Worm (Caenorhabditis elegans) whole organism, L1 larva: Measurements from ENCODE around the gene C01B10.3.
"Not testable (repeated sequence)": the region's sequence is repeated elsewhere in the genome, so short reads cannot be mapped to it uniquely, and the experiment has no call there.

Source experiments
- C34B4.2 ChIP-seq: sonication (generic microtip); optimal IDR thresholded peaks from 2 replicates; lab custom pipeline; 2017; ENCODE audit warnings: mild to moderate bottlenecking, missing genetic modification characterization, missing compliant biosample characterization
- blmp-1 ChIP-seq: fragments of 150-350 bp; optimal IDR thresholded peaks from 2 replicates; lab custom pipeline; 2014; ENCODE audit warnings: missing biosample characterization, missing genetic modification characterization
- ceh-82 ChIP-seq, 3 experiments: fragments of 150-350 bp in 1 of 3; sonication (generic microtip) in 2 of 3; optimal IDR thresholded peaks; 2 replicates each; lab custom pipeline; 2014 to 2017; ENCODE audit warnings: missing biosample characterization in 3 of 3, missing genetic modification characterization in 3 of 3
- dpl-1 ChIP-seq, 3 experiments: fragments of 150-350 bp in 2 of 3; sonication (generic microtip) in 1 of 3; optimal IDR thresholded peaks; 2 replicates each; lab custom pipeline; 2014 to 2017; ENCODE audit warnings: missing biosample characterization in 3 of 3, missing genetic modification characterization in 3 of 3, missing genetic modification reagents in 3 of 3
- egl-27 ChIP-seq, 2 experiments: fragments of 150-350 bp in 1 of 2; sonication (generic microtip); optimal IDR thresholded peaks; 3 replicates each; lab custom pipeline; 2017 to 2018; ENCODE audit warnings: missing biosample characterization in 2 of 2, missing genetic modification characterization in 2 of 2, missing genetic modification reagents in 2 of 2
- irx-1 ChIP-seq: sonication (generic microtip); optimal IDR thresholded peaks from 2 replicates; lab custom pipeline; 2016; ENCODE audit warnings: missing genetic modification characterization, missing compliant biosample characterization
- mdl-1 ChIP-seq, 2 experiments: fragments of 150-350 bp; optimal IDR thresholded peaks; 2 replicates each; lab custom pipeline; 2014 to 2017; ENCODE audit warnings: missing biosample characterization in 2 of 2, missing genetic modification characterization in 2 of 2, inconsistent platforms in 1 of 2
- nhr-11 ChIP-seq: fragments of 150-350 bp; optimal IDR thresholded peaks from 2 replicates; lab custom pipeline; 2014; ENCODE audit warnings: missing biosample characterization, missing genetic modification characterization
- nhr-12 ChIP-seq: sonication (generic microtip); optimal IDR thresholded peaks from 2 replicates; lab custom pipeline; 2017; ENCODE audit warnings: missing biosample characterization, missing genetic modification characterization
- nhr-237 ChIP-seq: fragments of 150-350 bp; optimal IDR thresholded peaks from 2 replicates; lab custom pipeline; 2014; ENCODE audit warnings: missing biosample characterization, missing genetic modification characterization
- nhr-28 ChIP-seq: fragments of 150-350 bp; optimal IDR thresholded peaks from 2 replicates; lab custom pipeline; 2014; ENCODE audit warnings: missing biosample characterization, missing genetic modification characterization
- snpc-4 ChIP-seq: fragments of 150-350 bp; optimal IDR thresholded peaks from 2 replicates; lab custom pipeline; 2014; ENCODE audit warnings: missing biosample characterization, missing genetic modification characterization
- tlp-1 ChIP-seq: fragments of 150-350 bp; optimal IDR thresholded peaks from 2 replicates; lab custom pipeline; 2014; ENCODE audit warnings: missing biosample characterization, missing genetic modification characterization
- ztf-11 ChIP-seq, 2 experiments: sonication (generic microtip); optimal IDR thresholded peaks; 2 replicates each; lab custom pipeline; 2016 to 2017; ENCODE audit warnings: missing genetic modification characterization in 2 of 2, missing biosample characterization in 1 of 2, missing compliant biosample characterization in 1 of 2

- not testable (repeated sequence) for TF ChIP-seq ztf-11 (tag; optimal IDR thresholded peaks at IDR 0.05; lab: Kevin White, UChicago); snpc-4; nhr-11 (tag; lab: Kevin White, UChicago); irx-1 (tag; lab: Kevin White, UChicago); ceh-82 (tag; optimal IDR thresholded peaks at IDR 0.05; lab: Kevin White, UChicago); C34B4.2 (tag; lab: Kevin White, UChicago); nhr-28 (tag; lab: Kevin White, UChicago); nhr-237 (tag; lab: Kevin White, UChicago); dpl-1 (GFP tag; optimal IDR thresholded peaks at IDR 0.05; lab: Kevin White, UChicago); mdl-1 (tag; optimal IDR thresholded peaks at IDR 0.05; lab: Kevin White, UChicago); nhr-12 (tag; lab: Kevin White, UChicago); tlp-1 (tag; lab: Kevin White, UChicago); egl-27 (tag; optimal IDR thresholded peaks at IDR 0.05; lab: Kevin White, UChicago); blmp-1
Observed at ce11 chrIV:6591010-6591746, 30.0 kb downstream of the C01B10.3 start, which contains the start of the genes nspb-1 and nspb-2.
